Fruit fly (Drosophila melanogaster) whole organism, embryonic: ENCODE measurements around the gene CG42554.

Source experiments
- CG10147 ChIP-seq: fragments of 200-800 bp; sonication (Bioruptor generic); optimal IDR thresholded peaks from 2 replicates; lab custom pipeline; 2019; ENCODE audit warnings: missing biosample characterization, mild to moderate bottlenecking, missing genetic modification characterization, moderate library complexity
- CG10267 ChIP-seq: fragments of 200-800 bp; sonication (Bioruptor generic); optimal IDR thresholded peaks from 2 replicates; lab custom pipeline; 2018; ENCODE audit warnings: missing biosample characterization, mild to moderate bottlenecking, missing genetic modification characterization, moderate library complexity
- CG11247 ChIP-seq: fragments of 200-800 bp; sonication (Bioruptor generic); IDR thresholded peaks from 2 replicates; pipeline ENCODE4 v1.3.6; 2022; ENCODE audit warnings: missing biosample characterization, missing genetic modification characterization
- CG11398 ChIP-seq: fragments of 200-800 bp; sonication (Bioruptor generic); optimal IDR thresholded peaks from 2 replicates; lab custom pipeline; 2016; ENCODE audit warnings: missing biosample characterization, missing genetic modification characterization
- CG11456 ChIP-seq: fragments of 200-800 bp; sonication (Bioruptor generic); IDR thresholded peaks from 3 replicates; pipeline ENCODE4 v1.3.6; 2022; ENCODE audit warnings: missing biosample characterization, missing genetic modification characterization
- CG11696 ChIP-seq: fragments of 200-800 bp; sonication (Bioruptor generic); IDR thresholded peaks from 2 replicates; pipeline ENCODE4 v1.3.6; 2022; ENCODE audit warnings: missing biosample characterization, missing genetic modification characterization
- CG14050 ChIP-seq: fragments of 200-800 bp; sonication (Bioruptor generic); IDR thresholded peaks from 3 replicates; pipeline ENCODE4 v1.3.6; 2022; ENCODE audit warnings: missing biosample characterization, missing genetic modification characterization
- CG15601 ChIP-seq: fragments of 200-800 bp; sonication (Bioruptor generic); optimal IDR thresholded peaks from 3 replicates; lab custom pipeline; 2019; ENCODE audit warnings: missing biosample characterization, mild to moderate bottlenecking, missing genetic modification characterization, moderate library complexity
- CG18262 ChIP-seq: fragments of 200-800 bp; optimal IDR thresholded peaks from 3 replicates; lab custom pipeline; 2019; ENCODE audit warnings: missing biosample characterization, mild to moderate bottlenecking, missing genetic modification characterization, moderate library complexity
- CG2129 ChIP-seq: fragments of 200-800 bp; sonication (Bioruptor generic); IDR thresholded peaks from 2 replicates; pipeline ENCODE4 v1.3.6; 2022; ENCODE audit warnings: missing biosample characterization, missing genetic modification characterization; ENCODE audit not compliant: partially characterized antibody
- CG2199 ChIP-seq: fragments of 200-800 bp; sonication (Bioruptor generic); IDR thresholded peaks from 3 replicates; pipeline ENCODE4 v1.3.6; 2022; ENCODE audit warnings: missing biosample characterization, missing genetic modification characterization
- CG2889 ChIP-seq: fragments of 200-800 bp; sonication (Bioruptor generic); IDR thresholded peaks from 3 replicates; pipeline ENCODE4 v1.3.6; 2022; ENCODE audit warnings: missing biosample characterization, missing genetic modification characterization
- CG31224 ChIP-seq: fragments of 200-800 bp; sonication (Bioruptor generic); IDR thresholded peaks from 2 replicates; pipeline ENCODE4 v1.3.6; 2022; ENCODE audit warnings: missing biosample characterization, missing genetic modification characterization
- CG31388 ChIP-seq: fragments of 200-800 bp; sonication (Bioruptor generic); optimal IDR thresholded peaks from 2 replicates; lab custom pipeline; 2016; ENCODE audit warnings: missing biosample characterization, missing genetic modification characterization
- CG33557 ChIP-seq: fragments of 200-800 bp; sonication (Bioruptor generic); optimal IDR thresholded peaks from 2 replicates; lab custom pipeline; 2019; ENCODE audit warnings: missing biosample characterization, mild to moderate bottlenecking, missing genetic modification characterization, moderate library complexity
- CG6175 ChIP-seq: fragments of 200-800 bp; sonication (Bioruptor generic); IDR thresholded peaks from 3 replicates; pipeline ENCODE4 v1.3.6; 2022; ENCODE audit warnings: missing biosample characterization, missing genetic modification characterization
- CG8281 ChIP-seq: fragments of 200-800 bp; sonication (Bioruptor generic); optimal IDR thresholded peaks from 2 replicates; lab custom pipeline; 2018; ENCODE audit warnings: missing biosample characterization, mild to moderate bottlenecking, missing genetic modification characterization, moderate library complexity
- CG8924 ChIP-seq: fragments of 200-800 bp; optimal IDR thresholded peaks from 3 replicates; lab custom pipeline; 2019; ENCODE audit warnings: missing biosample characterization, mild to moderate bottlenecking, missing genetic modification characterization, moderate library complexity
- CG9215 ChIP-seq: fragments of 200-800 bp; sonication (Bioruptor generic); IDR thresholded peaks from 2 replicates; pipeline ENCODE4 v1.3.6; 2022; ENCODE audit warnings: missing biosample characterization, missing genetic modification characterization
- Chrac-16 ChIP-seq: fragments of 200-800 bp; sonication (Bioruptor generic); optimal IDR thresholded peaks from 3 replicates; lab custom pipeline; 2016; ENCODE audit warnings: missing biosample characterization, missing genetic modification characterization
- Dp ChIP-seq: fragments of 200-800 bp; sonication (Bioruptor generic); optimal IDR thresholded peaks from 2 replicates; lab custom pipeline; 2018; ENCODE audit warnings: missing biosample characterization, mild to moderate bottlenecking, missing genetic modification characterization, moderate library complexity
- Drgx ChIP-seq: fragments of 200-800 bp; sonication (Bioruptor generic); IDR thresholded peaks from 2 replicates; pipeline ENCODE4 v1.3.6; 2022; ENCODE audit warnings: missing biosample characterization, missing genetic modification characterization
- HLH3B ChIP-seq: fragments of 200-800 bp; sonication (Bioruptor generic); IDR thresholded peaks from 2 replicates; pipeline ENCODE4 v1.3.6; 2022; ENCODE audit warnings: missing biosample characterization, missing genetic modification characterization
- HLH4C ChIP-seq: fragments of 200-800 bp; sonication (Bioruptor generic); IDR thresholded peaks from 3 replicates; pipeline ENCODE4 v1.3.6; 2022; ENCODE audit warnings: missing biosample characterization, missing genetic modification characterization; ENCODE audit not compliant: partially characterized antibody
- HmgD ChIP-seq: fragments of 200-800 bp; sonication (Bioruptor generic); optimal IDR thresholded peaks from 3 replicates; lab custom pipeline; 2016; ENCODE audit warnings: missing biosample characterization, missing genetic modification characterization
- Meics ChIP-seq: fragments of 200-800 bp; sonication (Bioruptor generic); optimal IDR thresholded peaks from 2 replicates; lab custom pipeline; 2017; ENCODE audit warnings: missing biosample characterization, mild to moderate bottlenecking, missing genetic modification characterization
- NC2α ChIP-seq: fragments of 200-800 bp; sonication (Bioruptor generic); optimal IDR thresholded peaks from 2 replicates; lab custom pipeline; 2016; ENCODE audit warnings: missing biosample characterization, missing genetic modification characterization
- Scr ChIP-seq: fragments of 200-800 bp; sonication (Bioruptor generic); IDR thresholded peaks from 2 replicates; pipeline ENCODE4 v1.3.6; 2022; ENCODE audit warnings: missing biosample characterization, missing genetic modification characterization; ENCODE audit not compliant: partially characterized antibody
- Six4 ChIP-seq: fragments of 200-800 bp; sonication (Bioruptor generic); optimal IDR thresholded peaks from 2 replicates; lab custom pipeline; 2016; ENCODE audit warnings: missing biosample characterization, missing genetic modification characterization
- al ChIP-seq: fragments of 200-800 bp; sonication (Bioruptor generic); IDR thresholded peaks from 2 replicates; pipeline ENCODE4 v1.3.6; 2022; ENCODE audit warnings: missing biosample characterization, missing genetic modification characterization
- aop ChIP-seq: fragments of 200-800 bp; sonication (Bioruptor generic); IDR thresholded peaks from 2 replicates; pipeline ENCODE4 v1.3.6; 2022; ENCODE audit warnings: missing biosample characterization, missing genetic modification characterization
- ato ChIP-seq: fragments of 200-800 bp; sonication (Bioruptor generic); IDR thresholded peaks from 2 replicates; pipeline ENCODE4 v1.3.6; 2022; ENCODE audit warnings: missing biosample characterization, missing genetic modification characterization; ENCODE audit not compliant: partially characterized antibody
- bigmax ChIP-seq: fragments of 200-800 bp; sonication (Bioruptor generic); optimal IDR thresholded peaks from 2 replicates; lab custom pipeline; 2018; ENCODE audit warnings: missing biosample characterization, mild to moderate bottlenecking, missing genetic modification characterization
- br ChIP-seq: fragments of >200 bp; optimal IDR thresholded peaks from 2 replicates; lab custom pipeline; 2017
- esg ChIP-seq: fragments of 200-800 bp; sonication (Bioruptor generic); conservative IDR thresholded peaks from 2 replicates; pipeline ENCODE4 v1.3.6; 2022; ENCODE audit warnings: missing biosample characterization, missing genetic modification characterization
- eyg ChIP-seq: fragments of 200-800 bp; sonication (Bioruptor generic); optimal IDR thresholded peaks from 3 replicates; lab custom pipeline; 2016; ENCODE audit warnings: missing biosample characterization, missing genetic modification characterization
- gt ChIP-seq: fragments of 200-800 bp; sonication (Bioruptor generic); IDR thresholded peaks from 2 replicates; pipeline ENCODE4 v1.3.6; 2022; ENCODE audit warnings: missing biosample characterization, missing genetic modification characterization
- klu ChIP-seq: fragments of 200-800 bp; sonication (Bioruptor generic); IDR thresholded peaks from 2 replicates; pipeline ENCODE4 v1.3.6; 2022; ENCODE audit warnings: missing biosample characterization, missing genetic modification characterization
- lilli ChIP-seq: fragments of 200-800 bp; sonication (Bioruptor generic); optimal IDR thresholded peaks from 3 replicates; lab custom pipeline; 2016; ENCODE audit warnings: missing biosample characterization, missing genetic modification characterization
- nerfin-2 ChIP-seq: fragments of 200-800 bp; sonication (Bioruptor generic); IDR thresholded peaks from 2 replicates; pipeline ENCODE4 v1.3.6; 2022; ENCODE audit warnings: missing biosample characterization, missing genetic modification characterization; ENCODE audit not compliant: partially characterized antibody
- oc ChIP-seq: fragments of 200-800 bp; sonication (Bioruptor generic); optimal IDR thresholded peaks from 2 replicates; lab custom pipeline; 2018; ENCODE audit warnings: missing biosample characterization, mild to moderate bottlenecking, missing genetic modification characterization, moderate library complexity
- pan ChIP-seq, 4 experiments: fragments of >200 bp in 3 of 4; fragments of 200-800 bp in 1 of 4; sonication (Bioruptor generic) in 1 of 4; optimal IDR thresholded peaks in 3 of 4; IDR thresholded peaks in 1 of 4; 2 replicates each; pipeline versions ENCODE4 v1.3.6 to Lab custom; 2017 to 2022; ENCODE audit warnings: missing biosample characterization in 2 of 4, missing genetic modification characterization in 2 of 4, mixed read lengths in 1 of 4
- shn ChIP-seq: fragments of 200-800 bp; sonication (Bioruptor generic); optimal IDR thresholded peaks from 3 replicates; lab custom pipeline; 2016; ENCODE audit warnings: missing biosample characterization, missing genetic modification characterization
- so ChIP-seq: fragments of 200-800 bp; sonication (Bioruptor generic); IDR thresholded peaks from 3 replicates; pipeline ENCODE4 v1.3.6; 2022; ENCODE audit warnings: missing biosample characterization, missing genetic modification characterization
- tna ChIP-seq: fragments of 200-800 bp; sonication (Bioruptor generic); IDR thresholded peaks from 2 replicates; pipeline ENCODE4 v1.3.6; 2022; ENCODE audit warnings: missing biosample characterization, missing genetic modification characterization; ENCODE audit not compliant: partially characterized antibody
- trh ChIP-seq: fragments of 200-800 bp; sonication (Bioruptor generic); optimal IDR thresholded peaks from 2 replicates; lab custom pipeline; 2016; ENCODE audit warnings: missing biosample characterization, missing genetic modification characterization
- usp ChIP-seq: fragments of >200 bp; optimal IDR thresholded peaks from 2 replicates; lab custom pipeline; 2017; ENCODE audit warnings: missing biosample characterization, missing genetic modification characterization
- wdn ChIP-seq: fragments of 200-800 bp; sonication (Bioruptor generic); IDR thresholded peaks from 2 replicates; pipeline ENCODE4 v1.3.6; 2022; ENCODE audit warnings: missing biosample characterization, missing genetic modification characterization

CG42554 gene

DNA sequence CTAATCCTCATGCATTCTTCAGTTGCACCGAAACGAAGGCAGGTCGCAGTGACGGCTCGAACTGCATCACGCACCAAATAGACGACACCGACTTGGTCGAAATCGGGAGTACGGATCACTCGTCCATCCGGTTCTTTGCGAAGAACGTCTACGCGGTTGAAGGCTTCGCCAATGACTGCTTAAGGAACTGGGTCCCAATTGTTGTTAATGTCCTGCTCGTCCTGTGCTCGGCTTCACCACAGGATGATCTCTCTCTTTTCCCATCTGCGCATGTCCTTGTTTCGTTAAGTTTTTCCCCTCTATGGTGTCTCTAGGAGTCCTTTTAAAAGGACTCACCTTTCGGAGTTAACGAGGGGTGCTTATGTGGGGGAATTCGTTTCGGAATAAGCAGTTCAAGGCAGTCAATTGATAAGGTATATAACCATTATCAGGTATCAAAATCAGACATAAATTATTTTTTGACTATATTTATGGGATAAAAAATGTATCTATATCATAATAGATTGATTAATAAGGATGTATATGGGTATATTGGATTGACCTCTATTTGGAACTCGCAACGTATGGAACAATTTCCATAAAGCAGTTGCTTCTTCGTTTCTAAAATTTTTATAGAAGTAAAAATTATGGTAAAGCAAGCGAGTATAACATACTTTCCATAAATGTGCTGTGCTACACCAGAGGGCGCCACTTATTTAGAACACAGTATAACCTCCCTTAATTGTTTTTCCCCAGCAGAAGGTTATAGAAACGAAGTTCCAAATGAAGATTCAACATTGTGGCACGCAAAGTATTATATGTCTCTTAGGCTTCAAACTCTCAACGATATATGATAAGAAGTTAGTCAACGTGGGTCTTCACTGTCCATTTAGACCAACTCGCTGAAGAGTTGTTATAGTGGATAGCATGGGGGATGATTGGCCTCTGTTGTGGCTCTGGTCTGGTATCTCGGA is 21.9 kb downstream of the CG42554 start, which contains the start of gene dpr20 (continued):
- TF ChIP-seq pan (optimal IDR thresholded peaks at IDR 0.05; lab: Kevin White, UChicago) (no peak), pan (GFP tag; optimal IDR thresholded peaks at IDR 0.05 in 1 of 2, IDR thresholded peaks at IDR 0.05 in 1 of 2) (peak in 1 of 2 experiments; percentile 93), Chrac-16 (GFP tag; lab: Kevin White, UChicago) (peak; percentile 75), eyg (peak; percentile 62), CG10147 (GFP tag; lab: Kevin White, UChicago) (peak; percentile 62), trh (GFP tag; lab: Kevin White, UChicago) (no peak), gt (GFP tag; lab: Robert Waterston, UW) (peak; percentile 17; the same call in 1 of the 2 replicates), aop (peak; percentile 60; the same call in 1 of the 2 replicates), usp (GFP tag; lab: Kevin White, UChicago) (no peak), HmgD (GFP tag; lab: Kevin White, UChicago) (peak; percentile 36), CG33557 (GFP tag; lab: Kevin White, UChicago) (peak; percentile 3), CG18262 (peak; percentile 49), CG2199 (GFP tag; lab: Robert Waterston, UW) (0 out of 3 replicates have a peak, but pooled peaks have one; percentile 23), shn (GFP tag; lab: Kevin White, UChicago) (peak; percentile 68), wdn (GFP tag; lab: Robert Waterston, UW) (peak; percentile 87), Meics (GFP tag; lab: Kevin White, UChicago) (peak; percentile 85), klu (GFP tag; lab: Robert Waterston, UW) (peak; percentile 66), CG14050 (GFP tag; lab: Robert Waterston, UW) (peak; percentile 74), CG8281 (tag; lab: Kevin White, UChicago) (peak; percentile 40), CG11696 (GFP tag; lab: Robert Waterston, UW) (peak; percentile 74), CG11456 (GFP tag; lab: Robert Waterston, UW) (peak; percentile 95), bigmax (peak; percentile 7), br (lab: Kevin White, UChicago) (no peak), Scr (no peak), lilli (peak; percentile 89), HLH4C (GFP tag; lab: Robert Waterston, UW) (no peak), CG10267 (tag; lab: Kevin White, UChicago) (peak; percentile 41), nerfin-2 (GFP tag; lab: Robert Waterston, UW) (no peak), ato (no peak), HLH3B (GFP tag; lab: Robert Waterston, UW) (peak; percentile 88), CG11398 (peak; percentile 8), Six4 (GFP tag; lab: Kevin White, UChicago) (peak; percentile 44), esg (GFP tag; lab: Robert Waterston, UW) (peak; percentile 79), CG8924 (tag; lab: Kevin White, UChicago) (peak; percentile 58), CG9215 (peak; percentile 81), CG31388 (GFP tag; lab: Kevin White, UChicago) (no peak), NC2α (GFP tag; lab: Kevin White, UChicago) (no peak), tna (no peak), oc (peak; percentile 48), so (peak; percentile 79), CG2889 (GFP tag; lab: Robert Waterston, UW) (peak; percentile 79), CG15601 (tag; lab: Kevin White, UChicago) (peak; percentile 42), CG6175 (peak; percentile 81), CG2129 (GFP tag; lab: Robert Waterston, UW) (no peak), Drgx (GFP tag; lab: Robert Waterston, UW) (peak; percentile 92), Dp (no peak), al (GFP tag; lab: Robert Waterston, UW) (peak; percentile 73), CG11247 (GFP tag; lab: Robert Waterston, UW) (peak; percentile 87), CG31224 (GFP tag; lab: Robert Waterston, UW) (peak; percentile 63)
